Fruit fly (Drosophila melanogaster) whole organism, embryonic: ENCODE results near the gene CG5254.

Source experiments
- ATbp ChIP-seq: fragments of 200-800 bp; sonication (Bioruptor generic); optimal IDR thresholded peaks from 2 replicates; lab custom pipeline; 2017; ENCODE audit warnings: missing biosample characterization, mild to moderate bottlenecking, missing genetic modification characterization, missing genetic modification reagents
- Awh ChIP-seq: fragments of 200-800 bp; sonication (Bioruptor generic); IDR thresholded peaks from 2 replicates; pipeline ENCODE4, ENCODE4 v1.3.6; 2022; ENCODE audit warnings: missing biosample characterization, missing genetic modification characterization
- CG10209 ChIP-seq: fragments of 200-800 bp; sonication (Bioruptor generic); optimal IDR thresholded peaks from 3 replicates; lab custom pipeline; 2017; ENCODE audit warnings: missing biosample characterization, mild to moderate bottlenecking, missing genetic modification characterization, missing genetic modification reagents
- CG10979 ChIP-seq: fragments of 200-800 bp; sonication (Bioruptor generic); optimal IDR thresholded peaks from 2 replicates; lab custom pipeline; 2018; ENCODE audit warnings: missing biosample characterization, mild to moderate bottlenecking, missing genetic modification characterization, moderate library complexity
- CG11456 ChIP-seq: fragments of 200-800 bp; sonication (Bioruptor generic); IDR thresholded peaks from 3 replicates; pipeline ENCODE4 v1.3.6; 2022; ENCODE audit warnings: missing biosample characterization, missing genetic modification characterization
- CG11504 ChIP-seq: fragments of 200-800 bp; sonication (Bioruptor generic); optimal IDR thresholded peaks from 3 replicates; lab custom pipeline; 2019; ENCODE audit warnings: missing biosample characterization, mild to moderate bottlenecking, missing genetic modification characterization, moderate library complexity
- CG12769 ChIP-seq: fragments of 200-800 bp; sonication (Bioruptor generic); optimal IDR thresholded peaks from 2 replicates; lab custom pipeline; 2019; ENCODE audit warnings: missing biosample characterization, mild to moderate bottlenecking, missing genetic modification characterization, moderate library complexity
- CG14965 ChIP-seq: fragments of 200-800 bp; sonication (Bioruptor generic); optimal IDR thresholded peaks from 2 replicates; lab custom pipeline; 2016; ENCODE audit warnings: missing biosample characterization, missing genetic modification characterization, borderline replicate concordance
- CG15011 ChIP-seq: fragments of 200-800 bp; sonication (Bioruptor generic); optimal IDR thresholded peaks from 3 replicates; lab custom pipeline; 2018; ENCODE audit warnings: missing biosample characterization, mild to moderate bottlenecking, missing genetic modification characterization
- CG1529 ChIP-seq: fragments of 200-800 bp; sonication (Bioruptor generic); optimal IDR thresholded peaks from 3 replicates; lab custom pipeline; 2018; ENCODE audit warnings: missing biosample characterization, missing genetic modification characterization
- CG15514 ChIP-seq: fragments of 200-800 bp; sonication (Bioruptor generic); optimal IDR thresholded peaks from 3 replicates; lab custom pipeline; 2017; ENCODE audit warnings: missing biosample characterization, missing genetic modification characterization, mild to moderate bottlenecking, moderate library complexity, missing genetic modification reagents
- CG16813 ChIP-seq: fragments of 200-800 bp; sonication (Bioruptor generic); IDR thresholded peaks from 3 replicates; pipeline ENCODE4 v1.3.6; 2022; ENCODE audit warnings: missing biosample characterization, missing genetic modification characterization; ENCODE audit not compliant: partially characterized antibody
- CG17186 ChIP-seq: fragments of 200-800 bp; sonication (Bioruptor generic); optimal IDR thresholded peaks from 3 replicates; lab custom pipeline; 2017; ENCODE audit warnings: missing biosample characterization, missing genetic modification reagents, missing genetic modification characterization
- CG17361 ChIP-seq: fragments of 200-800 bp; sonication (Bioruptor generic); IDR thresholded peaks from 3 replicates; pipeline ENCODE4 v1.3.6; 2022; ENCODE audit warnings: missing biosample characterization, missing genetic modification characterization
- CG30020 ChIP-seq: fragments of 200-800 bp; optimal IDR thresholded peaks from 2 replicates; lab custom pipeline; 2019; ENCODE audit warnings: missing biosample characterization, mild to moderate bottlenecking, missing genetic modification characterization, moderate library complexity
- CG4617 ChIP-seq: fragments of 200-800 bp; sonication (Bioruptor generic); optimal IDR thresholded peaks from 3 replicates; lab custom pipeline; 2016; ENCODE audit warnings: missing biosample characterization, missing genetic modification characterization, borderline replicate concordance
- CG7928 ChIP-seq: fragments of 200-800 bp; sonication (Bioruptor generic); optimal IDR thresholded peaks from 2 replicates; lab custom pipeline; 2017; ENCODE audit warnings: missing biosample characterization, mild to moderate bottlenecking, missing genetic modification characterization
- CG8359 ChIP-seq: fragments of 200-800 bp; sonication (Bioruptor generic); optimal IDR thresholded peaks from 2 replicates; lab custom pipeline; 2017; ENCODE audit warnings: missing biosample characterization, mild to moderate bottlenecking, missing genetic modification characterization, borderline replicate concordance
- CG9215 ChIP-seq: fragments of 200-800 bp; sonication (Bioruptor generic); IDR thresholded peaks from 2 replicates; pipeline ENCODE4 v1.3.6; 2022; ENCODE audit warnings: missing biosample characterization, missing genetic modification characterization
- CG9876 ChIP-seq: fragments of 200-800 bp; sonication (Bioruptor generic); optimal IDR thresholded peaks from 2 replicates; lab custom pipeline; 2016; ENCODE audit warnings: missing biosample characterization, missing genetic modification characterization
- Doc3 ChIP-seq: fragments of 200-800 bp; sonication (Bioruptor generic); IDR thresholded peaks from 3 replicates; pipeline ENCODE4 v1.3.6; 2022; ENCODE audit warnings: missing biosample characterization, missing genetic modification characterization; ENCODE audit not compliant: partially characterized antibody
- E2f1 ChIP-seq: fragments of 200-800 bp; sonication (Bioruptor generic); IDR thresholded peaks from 2 replicates; pipeline ENCODE4 v1.3.6; 2022; ENCODE audit warnings: missing biosample characterization, missing genetic modification characterization
- E2f2 ChIP-seq: fragments of 200-800 bp; sonication (Bioruptor generic); IDR thresholded peaks from 2 replicates; pipeline ENCODE4 v1.3.6; 2022; ENCODE audit warnings: missing biosample characterization, missing genetic modification characterization
- H2.0 ChIP-seq: fragments of 200-800 bp; sonication (Bioruptor generic); IDR thresholded peaks from 2 replicates; pipeline ENCODE4 v1.3.6; 2022; ENCODE audit warnings: missing biosample characterization, missing genetic modification characterization
- Hey ChIP-seq: fragments of 200-800 bp; sonication (Bioruptor generic); optimal IDR thresholded peaks from 3 replicates; lab custom pipeline; 2018; ENCODE audit warnings: missing biosample characterization, mild to moderate bottlenecking, missing genetic modification characterization
- Hr39 ChIP-seq: fragments of >200 bp; optimal IDR thresholded peaks from 2 replicates; lab custom pipeline; 2017
- Lhr ChIP-seq: fragments of 200-800 bp; sonication (Bioruptor generic); optimal IDR thresholded peaks from 3 replicates; lab custom pipeline; 2017; ENCODE audit warnings: mild to moderate bottlenecking, missing biosample characterization, missing genetic modification reagents, missing genetic modification characterization
- Opbp ChIP-seq: fragments of 200-800 bp; sonication (Bioruptor generic); IDR thresholded peaks from 3 replicates; pipeline ENCODE4 v1.3.6; 2022; ENCODE audit warnings: missing biosample characterization, missing genetic modification characterization; ENCODE audit not compliant: partially characterized antibody
- Rfx ChIP-seq: fragments of 200-800 bp; sonication (Bioruptor generic); IDR thresholded peaks from 2 replicates; pipeline ENCODE4 v1.3.6; 2022; ENCODE audit warnings: missing biosample characterization, missing genetic modification characterization
- TFAM ChIP-seq: fragments of 200-800 bp; sonication (Bioruptor generic); optimal IDR thresholded peaks from 2 replicates; lab custom pipeline; 2017; ENCODE audit warnings: missing biosample characterization, missing genetic modification characterization, inconsistent platforms
- abd-A ChIP-seq: fragments of 200-800 bp; sonication (Bioruptor generic); optimal IDR thresholded peaks from 3 replicates; lab custom pipeline; 2019; ENCODE audit warnings: missing biosample characterization, mild to moderate bottlenecking, missing genetic modification characterization, moderate library complexity
- ase ChIP-seq: fragments of 200-800 bp; sonication (Bioruptor generic); IDR thresholded peaks from 3 replicates; pipeline ENCODE4 v1.3.6; 2022; ENCODE audit warnings: missing biosample characterization, missing genetic modification characterization
- bigmax ChIP-seq: fragments of 200-800 bp; sonication (Bioruptor generic); optimal IDR thresholded peaks from 2 replicates; lab custom pipeline; 2018; ENCODE audit warnings: missing biosample characterization, mild to moderate bottlenecking, missing genetic modification characterization
- caup ChIP-seq: fragments of 200-800 bp; sonication (Bioruptor generic); optimal IDR thresholded peaks from 3 replicates; lab custom pipeline; 2017; ENCODE audit warnings: missing biosample characterization, mild to moderate bottlenecking, missing genetic modification characterization, moderate library complexity; ENCODE audit not compliant: severe bottlenecking
- eyg ChIP-seq: fragments of 200-800 bp; sonication (Bioruptor generic); optimal IDR thresholded peaks from 3 replicates; lab custom pipeline; 2016; ENCODE audit warnings: missing biosample characterization, missing genetic modification characterization
- gcm2 ChIP-seq: fragments of 200-800 bp; sonication (Bioruptor generic); optimal IDR thresholded peaks from 2 replicates; lab custom pipeline; 2016; ENCODE audit warnings: missing biosample characterization, missing genetic modification characterization
- gem ChIP-seq: fragments of 200-800 bp; sonication (Bioruptor generic); optimal IDR thresholded peaks from 2 replicates; lab custom pipeline; 2019; ENCODE audit warnings: missing biosample characterization, mild to moderate bottlenecking, missing genetic modification characterization, moderate library complexity
- gt ChIP-seq: fragments of 200-800 bp; sonication (Bioruptor generic); IDR thresholded peaks from 2 replicates; pipeline ENCODE4 v1.3.6; 2022; ENCODE audit warnings: missing biosample characterization, missing genetic modification characterization
- lbe ChIP-seq: fragments of 200-800 bp; sonication (Bioruptor generic); optimal IDR thresholded peaks from 2 replicates; lab custom pipeline; 2016; ENCODE audit warnings: missing biosample characterization, mild to moderate bottlenecking, missing genetic modification characterization
- lola ChIP-seq, 3 experiments: fragments of >200 bp in 2 of 3; fragments of 200-800 bp in 1 of 3; sonication (Bioruptor generic) in 1 of 3; optimal IDR thresholded peaks; 2 replicates each; lab custom pipeline; 2017 to 2019; ENCODE audit warnings: missing biosample characterization in 3 of 3, missing genetic modification characterization in 3 of 3, mild to moderate bottlenecking in 1 of 3, moderate library complexity in 1 of 3
- mld ChIP-seq: fragments of 200-800 bp; sonication (Bioruptor generic); IDR thresholded peaks from 3 replicates; pipeline ENCODE4 v1.3.6; 2022; ENCODE audit warnings: missing biosample characterization, missing genetic modification characterization; ENCODE audit not compliant: partially characterized antibody
- nerfin-2 ChIP-seq: fragments of 200-800 bp; sonication (Bioruptor generic); IDR thresholded peaks from 2 replicates; pipeline ENCODE4 v1.3.6; 2022; ENCODE audit warnings: missing biosample characterization, missing genetic modification characterization; ENCODE audit not compliant: partially characterized antibody
- nmo ChIP-seq: fragments of 200-800 bp; sonication (Bioruptor generic); optimal IDR thresholded peaks from 2 replicates; lab custom pipeline; 2018; ENCODE audit warnings: missing biosample characterization, mild to moderate bottlenecking, missing genetic modification characterization, moderate library complexity
- oc ChIP-seq: fragments of 200-800 bp; sonication (Bioruptor generic); optimal IDR thresholded peaks from 2 replicates; lab custom pipeline; 2018; ENCODE audit warnings: missing biosample characterization, mild to moderate bottlenecking, missing genetic modification characterization, moderate library complexity
- pho ChIP-seq: fragments of 200-800 bp; sonication (Bioruptor generic); optimal IDR thresholded peaks from 2 replicates; lab custom pipeline; 2016; ENCODE audit warnings: missing biosample characterization, missing genetic modification characterization
- pros ChIP-seq: fragments of 200-800 bp; sonication (Bioruptor generic); optimal IDR thresholded peaks from 3 replicates; lab custom pipeline; 2019; ENCODE audit warnings: missing biosample characterization, mild to moderate bottlenecking, missing genetic modification characterization, moderate library complexity
- rib ChIP-seq: fragments of 200-800 bp; sonication (Bioruptor generic); IDR thresholded peaks from 2 replicates; pipeline ENCODE4 v1.3.6; 2022; ENCODE audit warnings: missing biosample characterization, missing genetic modification characterization
- sisA ChIP-seq: fragments of 200-800 bp; sonication (Bioruptor generic); IDR thresholded peaks from 2 replicates; pipeline ENCODE4 v1.3.6; 2022; ENCODE audit warnings: missing biosample characterization, missing genetic modification characterization
- so ChIP-seq: fragments of 200-800 bp; sonication (Bioruptor generic); IDR thresholded peaks from 3 replicates; pipeline ENCODE4 v1.3.6; 2022; ENCODE audit warnings: missing biosample characterization, missing genetic modification characterization
- ttk ChIP-seq: fragments of 200-800 bp; sonication (Bioruptor generic); IDR thresholded peaks from 2 replicates; pipeline ENCODE4 v2.1.2; 2022; ENCODE audit warnings: missing biosample characterization, missing genetic modification characterization
- twi ChIP-seq: fragments of 200-800 bp; optimal IDR thresholded peaks from 2 replicates; lab custom pipeline; 2019; ENCODE audit warnings: missing biosample characterization, mild to moderate bottlenecking, missing genetic modification characterization, moderate library complexity

Gene CG5254

dm6 chrX:711852-712251 is 38.3 kb upstream of the CG5254 start (continued):
- TF ChIP-seq eyg (GFP tag; lab: Kevin White, UChicago) (no peak), lola (GFP tag; optimal IDR thresholded peaks at IDR 0.05; lab: Kevin White, UChicago) (no peak), nerfin-2 (GFP tag; lab: Robert Waterston, UW) (no peak), CG8359 (no peak), CG17361 (no peak), Awh (GFP tag; lab: Robert Waterston, UW) (0 out of 2 replicates have a peak, but pooled peaks have one; percentile 15), caup (no peak), oc (tag; lab: Kevin White, UChicago) (no peak), Opbp (GFP tag; lab: Robert Waterston, UW) (no peak), CG10209 (GFP tag; lab: Kevin White, UChicago) (no peak), CG16813 (no peak), CG7928 (GFP tag; lab: Kevin White, UChicago) (no peak), gcm2 (GFP tag; lab: Kevin White, UChicago) (no peak), ATbp (no peak), H2.0 (GFP tag; lab: Robert Waterston, UW) (no peak), E2f1 (GFP tag; lab: Robert Waterston, UW) (no peak), abd-A (no peak), CG15011 (GFP tag; lab: Kevin White, UChicago) (no peak), CG1529 (no peak), pros (GFP tag; lab: Kevin White, UChicago) (no peak), Hey (tag; lab: Kevin White, UChicago) (no peak), Lhr (GFP tag; lab: Kevin White, UChicago) (no peak), nmo (peak; percentile 8), bigmax (GFP tag; lab: Kevin White, UChicago) (no peak), rib (GFP tag; lab: Robert Waterston, UW) (no peak), mld (no peak), ase (GFP tag; lab: Robert Waterston, UW) (no peak), gt (GFP tag; lab: Robert Waterston, UW) (no peak), Doc3 (GFP tag; lab: Robert Waterston, UW) (no peak), Hr39 (lab: Kevin White, UChicago) (no peak), CG11504 (tag; lab: Kevin White, UChicago) (peak; percentile 7), CG17186 (GFP tag; lab: Kevin White, UChicago) (no peak), CG15514 (no peak), Rfx (GFP tag; lab: Robert Waterston, UW) (no peak), TFAM (no peak), CG11456 (no peak), sisA (GFP tag; lab: Robert Waterston, UW) (no peak), lbe (GFP tag; lab: Kevin White, UChicago) (peak; percentile 72), E2f2 (no peak), CG9215 (GFP tag; lab: Robert Waterston, UW) (no peak), CG4617 (GFP tag; lab: Kevin White, UChicago) (no peak), CG14965 (no peak), CG10979 (tag; lab: Kevin White, UChicago) (peak; percentile 34), so (GFP tag; lab: Robert Waterston, UW) (no peak), CG30020 (tag; lab: Kevin White, UChicago) (no peak), gem (tag; lab: Kevin White, UChicago) (peak; percentile 18), twi (tag; lab: Kevin White, UChicago) (no peak), CG9876 (GFP tag; lab: Kevin White, UChicago) (no peak), ttk (no peak), CG12769 (tag; lab: Kevin White, UChicago) (no peak), pho (no peak)
